Fruit fly (Drosophila melanogaster): ENCODE data around the gene Lsd-2.

dm6 chrX:15062619-15063018 lies 13.4 kb downstream of the Lsd-2 start:
- TF ChIP-seq CG8478 (optimal IDR thresholded peaks at IDR 0.05) (no peak), psq (optimal IDR thresholded peaks at IDR 0.05) (no peak), EcR (GFP tag; optimal IDR thresholded peaks at IDR 0.05) (no peak), pan (optimal IDR thresholded peaks at IDR 0.05) (no peak), usp (GFP tag; optimal IDR thresholded peaks at IDR 0.05) (no peak), Dll (optimal IDR thresholded peaks at IDR 0.05) (no peak)
